Worm (Caenorhabditis elegans) whole organism, mixed stage, embryonic: ENCODE measurements around the gene mig-32.

Experiments used
- blmp-1 ChIP-seq: fragments of 150-350 bp; optimal IDR thresholded peaks from 2 replicates; lab custom pipeline; 2014; ENCODE audit warnings: missing biosample characterization, missing genetic modification characterization
- ces-1 ChIP-seq: fragments of 150-350 bp; optimal IDR thresholded peaks from 2 replicates; lab custom pipeline; 2014; ENCODE audit warnings: missing biosample characterization, missing genetic modification reagents, missing genetic modification characterization
- elt-3 ChIP-seq: fragments of 150-350 bp; optimal IDR thresholded peaks from 2 replicates; lab custom pipeline; 2014; ENCODE audit warnings: missing biosample characterization, missing genetic modification characterization
- hlh-1 ChIP-seq: fragments of 150-350 bp; optimal IDR thresholded peaks from 2 replicates; lab custom pipeline; 2014; ENCODE audit warnings: missing biosample characterization, missing genetic modification reagents, missing genetic modification characterization
- lsy-2 ChIP-seq: fragments of 150-350 bp; optimal IDR thresholded peaks from 2 replicates; lab custom pipeline; 2014; ENCODE audit warnings: missing biosample characterization, missing genetic modification characterization
- nhr-12 ChIP-seq: fragments of 150-350 bp; optimal IDR thresholded peaks from 2 replicates; lab custom pipeline; 2014; ENCODE audit warnings: missing biosample characterization, missing genetic modification characterization
- nhr-237 ChIP-seq: fragments of 150-350 bp; optimal IDR thresholded peaks from 2 replicates; lab custom pipeline; 2014; ENCODE audit warnings: missing biosample characterization, missing genetic modification characterization
- snpc-4 ChIP-seq: fragments of 150-350 bp; optimal IDR thresholded peaks from 2 replicates; lab custom pipeline; 2014; ENCODE audit warnings: missing biosample characterization, missing genetic modification characterization
- unc-39 ChIP-seq: fragments of 150-350 bp; optimal IDR thresholded peaks from 2 replicates; lab custom pipeline; 2014; ENCODE audit warnings: missing biosample characterization, missing genetic modification characterization
- unc-62 ChIP-seq: fragments of 150-350 bp; optimal IDR thresholded peaks from 2 replicates; lab custom pipeline; 2014; ENCODE audit warnings: missing biosample characterization, missing genetic modification reagents, missing genetic modification characterization
- ztf-11 ChIP-seq: fragments of 150-350 bp; optimal IDR thresholded peaks from 2 replicates; lab custom pipeline; 2014; ENCODE audit warnings: missing biosample characterization, missing genetic modification characterization

DNA sequence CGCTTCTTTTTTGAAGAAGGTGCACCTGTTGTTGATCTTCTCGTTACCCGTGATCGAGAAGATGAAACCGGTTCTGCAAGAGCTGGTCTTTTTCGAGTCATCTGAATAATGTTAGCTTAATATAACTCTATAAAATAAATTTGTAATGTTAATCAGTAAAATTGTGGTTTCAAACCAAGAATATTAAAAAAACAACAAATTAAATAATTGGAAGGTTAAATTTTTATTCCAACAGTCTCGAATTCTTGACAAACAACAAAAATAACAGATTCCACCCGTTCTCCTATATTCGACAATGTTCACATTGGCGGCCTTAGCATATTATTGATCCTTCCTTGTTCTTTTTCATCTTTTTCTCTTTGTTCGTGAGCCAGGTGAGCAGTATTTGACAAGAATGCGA, at the start of gene mig-32:
- TF ChIP-seq elt-3 (tag; lab: Kevin White, UChicago): no peak
- no peak for TF ChIP-seq nhr-12 (tag; lab: Kevin White, UChicago)
- TF ChIP-seq nhr-237 (tag; lab: Kevin White, UChicago): no peak
- no peak for TF ChIP-seq snpc-4
- no peak for TF ChIP-seq ces-1 (GFP tag; lab: Kevin White, UChicago)
- no peak for TF ChIP-seq ztf-11 (tag; lab: Kevin White, UChicago)
- TF ChIP-seq unc-62: no peak
- TF ChIP-seq lsy-2 (tag; lab: Kevin White, UChicago): no peak
- no peak for TF ChIP-seq blmp-1
- no peak for TF ChIP-seq unc-39 (tag; lab: Kevin White, UChicago)
- TF ChIP-seq hlh-1 (tag; lab: Kevin White, UChicago): no peak
